ENCODE assay signal across 5 fruit fly cellular contexts in genomic region chr3R:29726277-29726676, dm6.
TF ChIP-seq lines count a peak whose summit lies in the region.

No protein-coding gene starts in this region.

- TF ChIP-seq CTCF in whole organism, embryonic (GFP tag; optimal IDR thresholded peaks at IDR 0.05; lab: Kevin White, UChicago), result no peak

TF ChIP-seq in whole organism, 6 proteins besides CTCF, POLR2A, EP300 and RAD21:
- TF ChIP-seq usp (GFP tag; optimal IDR thresholded peaks at IDR 0.05; lab: Kevin White, UChicago) (no peak), CG8478 (optimal IDR thresholded peaks at IDR 0.05; lab: Kevin White, UChicago) (no peak), Dll (optimal IDR thresholded peaks at IDR 0.05; lab: Kevin White, UChicago) (peak; percentile 52), EcR (GFP tag; optimal IDR thresholded peaks at IDR 0.05; lab: Kevin White, UChicago) (no peak)

TF ChIP-seq in whole organism, embryonic, 481 proteins besides CTCF, POLR2A, EP300 and RAD21:
- peak; percentile 76 for TF ChIP-seq CG17385 (GFP tag; optimal IDR thresholded peaks at IDR 0.05; lab: Kevin White, UChicago)
- no peak for TF ChIP-seq Hmr (GFP tag; optimal IDR thresholded peaks at IDR 0.05; lab: Kevin White, UChicago)
- peak; percentile 76 for TF ChIP-seq Nf-YB (GFP tag; optimal IDR thresholded peaks at IDR 0.05; lab: Kevin White, UChicago)
- TF ChIP-seq vvl (GFP tag; IDR thresholded peaks at IDR 0.05; lab: Robert Waterston, UW), result peak; percentile 38; the same call in 1 of the 2 replicates
- TF ChIP-seq chinmo (GFP tag; IDR thresholded peaks at IDR 0.05; lab: Robert Waterston, UW; ENCODE audit: partially characterized antibody), result 0 out of 4 replicates have a peak, but pooled peaks have one; percentile 52
- TF ChIP-seq cg (GFP tag; optimal IDR thresholded peaks at IDR 0.05; lab: Kevin White, UChicago), result peak; percentile 67
- TF ChIP-seq sqz (GFP tag; optimal IDR thresholded peaks at IDR 0.05; lab: Kevin White, UChicago), result no peak
- no peak for TF ChIP-seq CG15601 (tag; optimal IDR thresholded peaks at IDR 0.05; lab: Kevin White, UChicago)
- no peak for TF ChIP-seq fd102C (GFP tag; optimal IDR thresholded peaks at IDR 0.05; lab: Kevin White, UChicago)
- TF ChIP-seq sens (GFP tag; lab: Kevin White, UChicago), result peak; percentile 26
- no peak for TF ChIP-seq CG15073 (GFP tag; optimal IDR thresholded peaks at IDR 0.05; lab: Kevin White, UChicago)
- no peak for TF ChIP-seq pzg (GFP tag; optimal IDR thresholded peaks at IDR 0.05; lab: Kevin White, UChicago)
- no peak for TF ChIP-seq jing (GFP tag; optimal IDR thresholded peaks at IDR 0.05; lab: Kevin White, UChicago)
- peak; percentile 33 to 53 for TF ChIP-seq Trl (optimal IDR thresholded peaks at IDR 0.05; lab: Kevin White, UChicago)
- no peak for TF ChIP-seq Trl (GFP tag; optimal IDR thresholded peaks at IDR 0.05; lab: Kevin White, UChicago)
- no peak for TF ChIP-seq az2 (GFP tag; optimal IDR thresholded peaks at IDR 0.05; lab: Kevin White, UChicago)
- TF ChIP-seq Nf-YC (tag; optimal IDR thresholded peaks at IDR 0.05; lab: Kevin White, UChicago), result peak; percentile 75
- TF ChIP-seq Mrtf (GFP tag; IDR thresholded peaks at IDR 0.05; lab: Robert Waterston, UW), result no peak
- no peak for TF ChIP-seq CG7786 (GFP tag; optimal IDR thresholded peaks at IDR 0.05; lab: Kevin White, UChicago)
- peak; percentile 49 for TF ChIP-seq zen (tag; optimal IDR thresholded peaks at IDR 0.05; lab: Kevin White, UChicago)

TF ChIP-seq in whole organism, prepupa, 60 proteins besides CTCF, POLR2A, EP300 and RAD21:
- TF ChIP-seq CG6854 (GFP tag; optimal IDR thresholded peaks at IDR 0.05; lab: Kevin White, UChicago) (no peak), CG32006 (GFP tag; optimal IDR thresholded peaks at IDR 0.05; lab: Kevin White, UChicago) (no peak), CG6163 (GFP tag; IDR thresholded peaks at IDR 0.05; lab: Robert Waterston, UW) (peak; percentile 24; the same call in 2 of the 3 replicates), salr (GFP tag; optimal IDR thresholded peaks at IDR 0.05; lab: Kevin White, UChicago) (no peak), OdsH (GFP tag; optimal IDR thresholded peaks at IDR 0.05; lab: Kevin White, UChicago) (no peak), eg (GFP tag; IDR thresholded peaks at IDR 0.05; lab: Robert Waterston, UW) (no peak), svp (GFP tag; lab: Kevin White, UChicago) (no peak), CG11762 (GFP tag; optimal IDR thresholded peaks at IDR 0.05; lab: Kevin White, UChicago; ENCODE audit: insufficient read depth) (no peak)

TF ChIP-seq in whole organism, pupa, 21 proteins besides CTCF, POLR2A, EP300 and RAD21:
- TF ChIP-seq CG8159 (tag; optimal IDR thresholded peaks at IDR 0.05; lab: Kevin White, UChicago), result no peak
- no peak for TF ChIP-seq Snoo (tag; optimal IDR thresholded peaks at IDR 0.05; lab: Kevin White, UChicago)
- TF ChIP-seq EcR (GFP tag; optimal IDR thresholded peaks at IDR 0.05; lab: Kevin White, UChicago), result peak; percentile 4
- no peak for TF ChIP-seq CG32121 (GFP tag; IDR thresholded peaks at IDR 0.05; lab: Robert Waterston, UW)

TF ChIP-seq in whole organism, wandering third instar larva, 38 proteins besides CTCF, POLR2A, EP300 and RAD21:
- no peak for TF ChIP-seq Hnf4 (GFP tag; optimal IDR thresholded peaks at IDR 0.05; lab: Kevin White, UChicago)
- no peak for TF ChIP-seq fru (GFP tag; optimal IDR thresholded peaks at IDR 0.05; lab: Kevin White, UChicago)
- TF ChIP-seq Hr83 (GFP tag; optimal IDR thresholded peaks at IDR 0.05; lab: Kevin White, UChicago; ENCODE audit: poor library complexity, severe bottlenecking), result no peak
- no peak for TF ChIP-seq Rel (GFP tag; optimal IDR thresholded peaks at IDR 0.05; lab: Kevin White, UChicago)
- peak; percentile 82 for TF ChIP-seq Rel (tag; optimal IDR thresholded peaks at IDR 0.05; lab: Kevin White, UChicago)
- no peak for TF ChIP-seq GATAd (GFP tag; optimal IDR thresholded peaks at IDR 0.05; lab: Kevin White, UChicago)
- no peak for TF ChIP-seq foxo (GFP tag; optimal IDR thresholded peaks at IDR 0.05; lab: Kevin White, UChicago)
